Worm (Caenorhabditis elegans): ENCODE results near the gene unc-8.

DNA sequence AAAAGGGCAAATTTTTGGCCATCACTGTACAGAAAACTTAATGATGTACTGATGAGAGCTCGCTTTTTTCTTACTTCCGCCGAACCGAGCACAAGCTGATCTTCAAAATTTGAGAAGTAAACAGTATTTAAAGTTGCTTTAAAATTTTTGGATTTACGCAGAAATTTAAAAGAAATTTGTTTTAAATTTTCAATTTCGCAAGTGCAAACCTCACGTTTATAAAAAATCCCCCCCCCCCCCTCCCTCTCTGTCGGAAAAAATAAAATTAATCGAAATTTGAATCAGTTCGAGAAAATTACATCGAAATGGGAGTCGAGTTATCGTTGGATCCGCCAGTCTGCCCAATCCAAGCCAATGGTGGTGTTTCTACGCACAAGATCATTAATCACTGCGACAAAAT, 43.6 kb upstream of the unc-8 start, which contains the start of gene C34D4.3:
- no peak for TF ChIP-seq tbx-2 (tag; optimal IDR thresholded peaks at IDR 0.05)
- no peak for TF ChIP-seq ces-1 (GFP tag; optimal IDR thresholded peaks at IDR 0.05)
- no peak for TF ChIP-seq ama-1 (optimal IDR thresholded peaks at IDR 0.05)
- no peak for TF ChIP-seq fkh-4 (tag; optimal IDR thresholded peaks at IDR 0.05; ENCODE audit: borderline replicate concordance)
- no peak for TF ChIP-seq snpc-4 (tag; optimal IDR thresholded peaks at IDR 0.05)
- TF ChIP-seq fos-1 (tag; optimal IDR thresholded peaks at IDR 0.05): no peak
- no peak for TF ChIP-seq blmp-1 (tag; optimal IDR thresholded peaks at IDR 0.05)
- TF ChIP-seq zag-1 (tag; optimal IDR thresholded peaks at IDR 0.05): no peak

Data from whole organism, L1 larva.